Fruit fly (Drosophila melanogaster): ENCODE data around the gene Clp.

The Clp gene

dm6 chr2L:827516-828362 lies 8.0 kb downstream of the Clp start (continued):
- TF ChIP-seq CG1603 (tag; optimal IDR thresholded peaks at IDR 0.05) (peak; percentile 72), CG8388 (GFP tag; optimal IDR thresholded peaks at IDR 0.05) (peak; percentile 23), gcm (GFP tag; optimal IDR thresholded peaks at IDR 0.05) (peak; percentile 46), CG42726 (GFP tag; IDR thresholded peaks at IDR 0.05; ENCODE audit: partially characterized antibody) (no peak), sug (tag; optimal IDR thresholded peaks at IDR 0.05) (peak; percentile 13), Abd-B (GFP tag; optimal IDR thresholded peaks at IDR 0.05) (no peak), trh (GFP tag; optimal IDR thresholded peaks at IDR 0.05) (no peak), CG8924 (tag; optimal IDR thresholded peaks at IDR 0.05) (peak; percentile 59), crc (GFP tag; optimal IDR thresholded peaks at IDR 0.05) (no peak), disco-r (GFP tag; optimal IDR thresholded peaks at IDR 0.05) (no peak), jigr1 (GFP tag; IDR thresholded peaks at IDR 0.05) (no peak), sens (GFP tag) (peak; percentile 94), Fer2 (tag; optimal IDR thresholded peaks at IDR 0.05) (no peak), gem (tag; optimal IDR thresholded peaks at IDR 0.05) (peak; percentile 84), Hr78 (GFP tag; optimal IDR thresholded peaks at IDR 0.05) (peak in 1 of 2 experiments; percentile 68), sens-2 (GFP tag; IDR thresholded peaks at IDR 0.05) (peak; percentile 36; the same call in 1 of the 2 replicates), unc-4 (GFP tag; IDR thresholded peaks at IDR 0.05; ENCODE audit: partially characterized antibody) (no peak), CG13424 (tag; optimal IDR thresholded peaks at IDR 0.05) (peak; percentile 39), CG15073 (GFP tag; optimal IDR thresholded peaks at IDR 0.05) (no peak), CG10654 (GFP tag; optimal IDR thresholded peaks at IDR 0.05) (no peak), dmrt11E (tag; optimal IDR thresholded peaks at IDR 0.05) (peak; percentile 55), Max (GFP tag; optimal IDR thresholded peaks at IDR 0.05) (no peak), CG3163 (GFP tag; optimal IDR thresholded peaks at IDR 0.05) (no peak), Gug (GFP tag; IDR thresholded peaks at IDR 0.05) (no peak), lab (GFP tag; optimal IDR thresholded peaks at IDR 0.05) (no peak), CG18619 (GFP tag; optimal IDR thresholded peaks at IDR 0.05) (peak; percentile 9), fu2 (GFP tag; optimal IDR thresholded peaks at IDR 0.05) (no peak), Ets97D (GFP tag; optimal IDR thresholded peaks at IDR 0.05) (no peak), B-H1 (GFP tag; IDR thresholded peaks at IDR 0.05) (no peak), gro (GFP tag; optimal IDR thresholded peaks at IDR 0.05) (no peak), ro (GFP tag; IDR thresholded peaks at IDR 0.05) (no peak), psq (GFP tag; optimal IDR thresholded peaks at IDR 0.05) (no peak), CG13894 (tag; optimal IDR thresholded peaks at IDR 0.05) (no peak), gsb-n (tag; optimal IDR thresholded peaks at IDR 0.05) (peak; percentile 65), CG15011 (GFP tag; optimal IDR thresholded peaks at IDR 0.05) (no peak), CG2116 (GFP tag; optimal IDR thresholded peaks at IDR 0.05) (peak; percentile 0), Scr (GFP tag; IDR thresholded peaks at IDR 0.05; ENCODE audit: partially characterized antibody) (no peak), croc (GFP tag; conservative IDR thresholded peaks at IDR 0.05) (no peak; the same call in 2 of the 3 replicates), CG13123 (GFP tag; optimal IDR thresholded peaks at IDR 0.05) (no peak), vnd (GFP tag; IDR thresholded peaks at IDR 0.05; ENCODE audit: partially characterized antibody) (no peak), ci (GFP tag; IDR thresholded peaks at IDR 0.05) (peak; percentile 70), CG12299 (tag; optimal IDR thresholded peaks at IDR 0.05) (peak; percentile 26), Trl (optimal IDR thresholded peaks at IDR 0.05) (no peak), Trl (GFP tag; optimal IDR thresholded peaks at IDR 0.05) (no peak), NC2β (GFP tag; optimal IDR thresholded peaks at IDR 0.05) (peak; percentile 45), CG2202 (tag; optimal IDR thresholded peaks at IDR 0.05) (peak; percentile 54), row (GFP tag; IDR thresholded peaks at IDR 0.05) (peak; percentile 64; the same call in 2 of the 3 replicates), CG12391 (tag; optimal IDR thresholded peaks at IDR 0.05) (peak; percentile 74), CG4617 (GFP tag; optimal IDR thresholded peaks at IDR 0.05; ENCODE audit: borderline replicate concordance) (no peak)
